Worm (Caenorhabditis elegans): Measurements from ENCODE around the gene smc-3.

DNA sequence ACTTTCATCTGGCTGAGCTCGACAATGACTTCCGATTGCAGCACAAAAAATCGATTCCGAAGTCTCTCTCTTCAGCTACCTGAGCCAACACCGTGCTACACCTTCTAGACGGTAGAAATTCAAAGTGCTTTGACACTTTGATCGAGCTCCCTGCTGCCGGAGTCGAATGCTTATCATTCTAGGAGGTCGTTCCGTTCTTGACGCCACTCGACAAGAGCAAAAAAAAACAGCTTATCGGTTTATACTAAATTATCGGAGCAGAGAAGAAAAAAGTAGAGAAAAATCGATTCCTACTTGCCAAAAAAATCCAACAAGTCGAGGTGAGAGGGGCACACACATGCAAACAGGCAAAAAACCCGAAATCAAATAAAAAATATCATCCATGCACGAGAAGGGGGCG lies 22.2 kb upstream of the smc-3 start:
- no peak for TF ChIP-seq nhr-12 (tag; optimal IDR thresholded peaks at IDR 0.05)
- TF ChIP-seq elt-1 (tag; optimal IDR thresholded peaks at IDR 0.05; ENCODE audit: borderline replicate concordance, insufficient read depth): no peak
- TF ChIP-seq bed-3 (GFP tag; optimal IDR thresholded peaks at IDR 0.05): no peak
- no peak for TF ChIP-seq ham-2 (GFP tag; optimal IDR thresholded peaks at IDR 0.05)
- no peak for TF ChIP-seq lin-13 (tag; optimal IDR thresholded peaks at IDR 0.05)
- TF ChIP-seq lsy-2 (tag; optimal IDR thresholded peaks at IDR 0.05): no peak
- no peak for TF ChIP-seq ceh-43 (GFP tag; optimal IDR thresholded peaks at IDR 0.05)
- TF ChIP-seq lin-32 (GFP tag; optimal IDR thresholded peaks at IDR 0.05): no peak
- TF ChIP-seq nhr-76 (tag; optimal IDR thresholded peaks at IDR 0.05): no peak
- no peak for TF ChIP-seq ztf-11 (tag; optimal IDR thresholded peaks at IDR 0.05)
- no peak for TF ChIP-seq unc-62 (GFP tag; optimal IDR thresholded peaks at IDR 0.05)

All from whole organism, mixed stage, embryonic.